Worm (Caenorhabditis elegans): ENCODE data around the gene fmo-5.

Gene fmo-5

ce11 chrV:942556-942955 lies 39.1 kb upstream of the fmo-5 start:
- TF ChIP-seq nhr-84 (tag; optimal IDR thresholded peaks at IDR 0.05) = no peak
- no peak for TF ChIP-seq unc-86 (tag; optimal IDR thresholded peaks at IDR 0.05)
- no peak for TF ChIP-seq pax-3 (tag; optimal IDR thresholded peaks at IDR 0.05)
- TF ChIP-seq nhr-20 (tag; optimal IDR thresholded peaks at IDR 0.05) = no peak
- no peak for TF ChIP-seq egl-13 (tag; optimal IDR thresholded peaks at IDR 0.05)
- TF ChIP-seq unc-30 (tag; optimal IDR thresholded peaks at IDR 0.05) = no peak
- no peak for TF ChIP-seq nhr-12 (tag; optimal IDR thresholded peaks at IDR 0.05)
- no peak for TF ChIP-seq tbx-2 (tag; optimal IDR thresholded peaks at IDR 0.05)
- no peak for TF ChIP-seq pqm-1 (tag; optimal IDR thresholded peaks at IDR 0.05)
- TF ChIP-seq ceh-63 (GFP tag; optimal IDR thresholded peaks at IDR 0.05) = no peak
- TF ChIP-seq efl-1 (optimal IDR thresholded peaks at IDR 0.05) = no peak
- TF ChIP-seq efl-1 (GFP tag; optimal IDR thresholded peaks at IDR 0.05 in 1 of 2) = no peak

- TF ChIP-seq C34B4.2 (tag; optimal IDR thresholded peaks at IDR 0.05) (no peak), isw-1 (GFP tag; IDR thresholded peaks at IDR 0.05) (no peak), fkh-8 (tag; optimal IDR thresholded peaks at IDR 0.05) (no peak), egl-27 (tag; optimal IDR thresholded peaks at IDR 0.05) (no peak), efl-1 (optimal IDR thresholded peaks at IDR 0.05) (no peak), efl-1 (GFP tag; optimal IDR thresholded peaks at IDR 0.05 in 1 of 2) (no peak), sptf-1 (tag; optimal IDR thresholded peaks at IDR 0.05) (no peak)
These were observed 35.9 kb upstream of the fmo-5 start for ce11 chrV:939341-939740.

- TF ChIP-seq Y116A8C.19 (tag; optimal IDR thresholded peaks at IDR 0.05; ENCODE audit: borderline replicate concordance) (no peak), rnt-1 (tag; optimal IDR thresholded peaks at IDR 0.05) (no peak), unc-98 (GFP tag; IDR thresholded peaks at IDR 0.05) (no peak), vab-15 (tag; optimal IDR thresholded peaks at IDR 0.05) (no peak), nhr-12 (tag; optimal IDR thresholded peaks at IDR 0.05) (no peak), unc-130 (tag; optimal IDR thresholded peaks at IDR 0.05) (no peak), zip-4 (GFP tag; optimal IDR thresholded peaks at IDR 0.05) (no peak), elt-2 (tag; optimal IDR thresholded peaks at IDR 0.05) (no peak), elt-3 (tag; optimal IDR thresholded peaks at IDR 0.05) (no peak), snpc-4 (tag; optimal IDR thresholded peaks at IDR 0.05) (no peak), mep-1 (tag; optimal IDR thresholded peaks at IDR 0.05) (no peak), lin-13 (GFP tag; optimal IDR thresholded peaks at IDR 0.05) (no peak)
These were observed 14.0 kb upstream of the fmo-5 start, which contains the start of gene H24K24.2 for ce11 chrV:917488-917887. H24K24.2 (plus strand) TSS chrV:917788.

- TF ChIP-seq C04F5.9 (tag; optimal IDR thresholded peaks at IDR 0.05) = no peak
- TF ChIP-seq unc-98 (GFP tag; IDR thresholded peaks at IDR 0.05) = no peak
- TF ChIP-seq C34B4.2 (tag; optimal IDR thresholded peaks at IDR 0.05) = no peak
- TF ChIP-seq nhr-90 (tag; optimal IDR thresholded peaks at IDR 0.05; ENCODE audit: poor library complexity) = no peak
- no peak for TF ChIP-seq snu-23 (GFP tag; optimal IDR thresholded peaks at IDR 0.05)
These were observed 12.3 kb upstream of the fmo-5 start for ce11 chrV:915716-916115.

- TF ChIP-seq efl-1 (optimal IDR thresholded peaks at IDR 0.05) = no peak
- TF ChIP-seq efl-1 (GFP tag; optimal IDR thresholded peaks at IDR 0.05 in 1 of 2) = peak in 1 of 2 experiments; percentile 11
- no peak for TF ChIP-seq egl-27 (tag; optimal IDR thresholded peaks at IDR 0.05)
- TF ChIP-seq nhr-71 (tag; optimal IDR thresholded peaks at IDR 0.05) = no peak
- TF ChIP-seq zag-1 (tag; optimal IDR thresholded peaks at IDR 0.05) = no peak
- TF ChIP-seq dsc-1 (tag; optimal IDR thresholded peaks at IDR 0.05) = no peak
These were observed 8.0 kb upstream of the fmo-5 start, which contains the start of gene adh-5 for ce11 chrV:911474-911873. adh-5 (plus strand) TSS chrV:911774.

- peak; percentile 27 for TF ChIP-seq nhr-71 (tag; optimal IDR thresholded peaks at IDR 0.05)
- peak; percentile 53 for TF ChIP-seq pqm-1 (tag; optimal IDR thresholded peaks at IDR 0.05)
- no peak for TF ChIP-seq F16B12.6 (tag; optimal IDR thresholded peaks at IDR 0.05)
- TF ChIP-seq lin-39 (tag; optimal IDR thresholded peaks at IDR 0.05) = no peak
- peak; percentile 59 for TF ChIP-seq nhr-85 (tag)
- no peak for TF ChIP-seq zip-4 (GFP tag; optimal IDR thresholded peaks at IDR 0.05)
- no peak for TF ChIP-seq swsn-7 (tag; optimal IDR thresholded peaks at IDR 0.05)
- TF ChIP-seq nhr-90 (tag; optimal IDR thresholded peaks at IDR 0.05; ENCODE audit: poor library complexity) = peak; percentile 32
- no peak for TF ChIP-seq sox-4 (tag; optimal IDR thresholded peaks at IDR 0.05)
- TF ChIP-seq snpc-4 (tag; optimal IDR thresholded peaks at IDR 0.05) = no peak
- no peak for TF ChIP-seq C34B4.2 (tag; optimal IDR thresholded peaks at IDR 0.05)
- TF ChIP-seq ets-5 (GFP tag; IDR thresholded peaks at IDR 0.05) = no peak
- TF ChIP-seq vab-15 (tag; optimal IDR thresholded peaks at IDR 0.05) = no peak
- peak; percentile 1 for TF ChIP-seq C16A3.4 (tag; optimal IDR thresholded peaks at IDR 0.05)
- no peak for TF ChIP-seq pag-3 (tag; optimal IDR thresholded peaks at IDR 0.05; ENCODE audit: borderline replicate concordance, insufficient read depth)
- TF ChIP-seq elt-3 (tag; optimal IDR thresholded peaks at IDR 0.05) = peak in 5 of 6 experiments; percentile 34 to 84 (median 58)
- peak; percentile 3 for TF ChIP-seq blmp-1 (tag; optimal IDR thresholded peaks at IDR 0.05)
- no peak for TF ChIP-seq egl-13 (tag; optimal IDR thresholded peaks at IDR 0.05)
These were observed 7.1 kb upstream of the fmo-5 start for ce11 chrV:910588-910987.

All from whole organism, L1 larva.